Fruit fly (Drosophila melanogaster) whole organism, adult: ENCODE results near the gene toy.
A peak's percentile ranks its signal among the peaks of the same experiment; 100 is the strongest.

Source experiments
- CG11617 ChIP-seq: fragments of 200-800 bp; sonication (Bioruptor generic); optimal IDR thresholded peaks from 2 replicates; lab custom pipeline; 2017; ENCODE audit warnings: mild to moderate bottlenecking, missing biosample characterization, missing genetic modification reagents, missing genetic modification characterization
- CG1620 ChIP-seq: fragments of 200-800 bp; sonication (Bioruptor generic); optimal IDR thresholded peaks from 2 replicates; lab custom pipeline; 2016; ENCODE audit warnings: missing biosample characterization, missing genetic modification characterization
- CG33017 ChIP-seq: fragments of 200-800 bp; sonication (Bioruptor generic); optimal IDR thresholded peaks from 2 replicates; lab custom pipeline; 2018; ENCODE audit warnings: missing biosample characterization, mild to moderate bottlenecking, missing genetic modification characterization, moderate library complexity
- Hr96 ChIP-seq: fragments of 200-800 bp; sonication (Bioruptor generic); optimal IDR thresholded peaks from 2 replicates; lab custom pipeline; 2016; ENCODE audit warnings: missing biosample characterization, missing genetic modification characterization
- cic ChIP-seq: fragments of 200-800 bp; sonication (Bioruptor generic); optimal IDR thresholded peaks from 2 replicates; lab custom pipeline; 2017; ENCODE audit warnings: missing biosample characterization, mild to moderate bottlenecking, missing genetic modification characterization, moderate library complexity
- kay ChIP-seq: fragments of 200-800 bp; sonication (Bioruptor generic); peaks from one replicate; lab custom pipeline; 2016; ENCODE audit warnings: missing biosample characterization, missing genetic modification characterization, borderline replicate concordance
- pad ChIP-seq: fragments of 200-800 bp; sonication (Bioruptor generic); optimal IDR thresholded peaks from 3 replicates; lab custom pipeline; 2017; ENCODE audit warnings: missing biosample characterization, missing genetic modification characterization, mild to moderate bottlenecking, moderate library complexity, missing genetic modification reagents
- toe ChIP-seq: fragments of 200-800 bp; sonication (Bioruptor generic); optimal IDR thresholded peaks from 2 replicates; lab custom pipeline; 2016; ENCODE audit warnings: missing biosample characterization, missing genetic modification characterization

- TF ChIP-seq CG1620 (no peak), CG11617 (GFP tag; lab: Kevin White, UChicago) (no peak), kay (GFP tag; lab: Kevin White, UChicago) (peak; percentile 35), toe (GFP tag; lab: Kevin White, UChicago) (no peak), CG33017 (tag; lab: Kevin White, UChicago) (no peak), cic (GFP tag; lab: Kevin White, UChicago) (no peak), pad (GFP tag; lab: Kevin White, UChicago) (no peak), Hr96 (no peak)
Measured at dm6 chr4:944354-944753, 45.2 kb upstream of the toy start.
